Worm (Caenorhabditis elegans) whole organism, late embryonic: ENCODE results near the gene jmjd-5.

ENCODE experiments used
- T23F11.4 ChIP-seq: fragments of 200-800 bp; sonication (Bioruptor generic); optimal IDR thresholded peaks from 2 replicates; lab custom pipeline; 2018; ENCODE audit warnings: mild to moderate bottlenecking, missing genetic modification characterization, missing compliant biosample characterization
- Y22D7AL.16 ChIP-seq: sonication (generic microtip); optimal IDR thresholded peaks from 2 replicates; lab custom pipeline; 2016; ENCODE audit warnings: missing genetic modification characterization, missing compliant biosample characterization
- ceh-19 ChIP-seq: fragments of 200-800 bp; sonication (Bioruptor generic); optimal IDR thresholded peaks from 2 replicates; lab custom pipeline; 2018; ENCODE audit warnings: mild to moderate bottlenecking, missing genetic modification characterization, missing compliant biosample characterization
- nfya-1 ChIP-seq: sonication (generic microtip); optimal IDR thresholded peaks from 2 replicates; lab custom pipeline; 2017; ENCODE audit warnings: missing genetic modification characterization, mild to moderate bottlenecking, missing compliant biosample characterization, antibody characterized with exemption, moderate library complexity
- nhr-11 ChIP-seq: fragments of 150-350 bp; optimal IDR thresholded peaks from 2 replicates; lab custom pipeline; 2014; ENCODE audit warnings: missing biosample characterization, missing genetic modification characterization
- pax-1 ChIP-seq: fragments of 150-350 bp; optimal IDR thresholded peaks from 2 replicates; lab custom pipeline; 2014; ENCODE audit warnings: missing biosample characterization, missing genetic modification characterization
- pha-2 ChIP-seq: sonication (generic microtip); optimal IDR thresholded peaks from 2 replicates; lab custom pipeline; 2017; ENCODE audit warnings: mild to moderate bottlenecking, missing genetic modification characterization, missing compliant biosample characterization
- ref-2 ChIP-seq: sonication (generic microtip); optimal IDR thresholded peaks from 2 replicates; lab custom pipeline; 2016; ENCODE audit warnings: missing genetic modification characterization, missing compliant biosample characterization
- unc-55 ChIP-seq: sonication (generic microtip); optimal IDR thresholded peaks from 2 replicates; lab custom pipeline; 2017; ENCODE audit warnings: missing biosample characterization, missing genetic modification reagents, missing genetic modification characterization

ce11 chrV:11140326-11140725, 13.0 kb downstream of the jmjd-5 start:
- no peak for TF ChIP-seq ceh-19
- no peak for TF ChIP-seq nhr-11 (tag; lab: Kevin White, UChicago)
- no peak for TF ChIP-seq unc-55 (GFP tag; lab: Kevin White, UChicago)
- TF ChIP-seq Y22D7AL.16 (tag; lab: Kevin White, UChicago): no peak
- no peak for TF ChIP-seq nfya-1
- no peak for TF ChIP-seq pha-2 (tag; lab: Kevin White, UChicago)
- TF ChIP-seq ref-2 (tag; lab: Kevin White, UChicago): no peak
- TF ChIP-seq pax-1 (tag; lab: Kevin White, UChicago): no peak
- TF ChIP-seq T23F11.4 (GFP tag; lab: Kevin White, UChicago): no peak
